Fruit fly (Drosophila melanogaster): ENCODE results near the gene Tsp.
A peak's percentile ranks its signal among the peaks of the same experiment; 100 is the strongest.

Tsp gene

dm6 chr2L:6723750-6724503 lies 15.0 kb upstream of the Tsp start, which contains the start of gene Liprin-alpha:
Liprin-alpha (plus strand) TSS chr2L:6723903.
- TF ChIP-seq CG7963 (GFP tag; IDR thresholded peaks at IDR 0.05; ENCODE audit: partially characterized antibody): 0 out of 3 replicates have a peak, but pooled peaks have one; percentile 4
- TF ChIP-seq CG2202 (tag; optimal IDR thresholded peaks at IDR 0.05): no peak
- TF ChIP-seq Awh (GFP tag; IDR thresholded peaks at IDR 0.05): 0 out of 2 replicates have a peak, but pooled peaks have one; percentile 37
- peak; percentile 86 for TF ChIP-seq CG7928 (GFP tag; optimal IDR thresholded peaks at IDR 0.05)
- no peak for TF ChIP-seq CG2129 (GFP tag; IDR thresholded peaks at IDR 0.05; ENCODE audit: partially characterized antibody)
- TF ChIP-seq CG10979 (tag; optimal IDR thresholded peaks at IDR 0.05): peak; percentile 20
- TF ChIP-seq chinmo (GFP tag; IDR thresholded peaks at IDR 0.05; ENCODE audit: partially characterized antibody): peak; percentile 89
- TF ChIP-seq sens (GFP tag): peak; percentile 43
- TF ChIP-seq Blimp-1 (GFP tag; optimal IDR thresholded peaks at IDR 0.05): no peak
- TF ChIP-seq lola (GFP tag; optimal IDR thresholded peaks at IDR 0.05): peak in 1 of 3 experiments; percentile 66
- no peak for TF ChIP-seq CG15269 (tag; optimal IDR thresholded peaks at IDR 0.05)
- peak; percentile 80 for TF ChIP-seq GATAe (GFP tag; conservative IDR thresholded peaks at IDR 0.05)
- peak; percentile 72; the same call in 2 of the 3 replicates for TF ChIP-seq CG34422 (GFP tag; IDR thresholded peaks at IDR 0.05)
- TF ChIP-seq sd (tag; optimal IDR thresholded peaks at IDR 0.05): peak; percentile 99
- TF ChIP-seq pzg (GFP tag; optimal IDR thresholded peaks at IDR 0.05): peak; percentile 36
- TF ChIP-seq MESR4 (GFP tag; optimal IDR thresholded peaks at IDR 0.05): peak; percentile 79
- no peak for TF ChIP-seq Sry-δ (GFP tag; optimal IDR thresholded peaks at IDR 0.05)
- TF ChIP-seq CG10431 (GFP tag; optimal IDR thresholded peaks at IDR 0.05): no peak
- peak; percentile 51 for TF ChIP-seq CG9797 (GFP tag; optimal IDR thresholded peaks at IDR 0.05)
- peak; percentile 96 for TF ChIP-seq CG6175 (GFP tag; IDR thresholded peaks at IDR 0.05)
- no peak for TF ChIP-seq pita (GFP tag; optimal IDR thresholded peaks at IDR 0.05)
- 0 out of 2 replicates have a peak, but pooled peaks have one; percentile 19 for TF ChIP-seq ato (GFP tag; IDR thresholded peaks at IDR 0.05; ENCODE audit: partially characterized antibody)
- peak; percentile 86 for TF ChIP-seq YL-1 (GFP tag; optimal IDR thresholded peaks at IDR 0.05)
- peak; percentile 56; the same call in 1 of the 2 replicates for TF ChIP-seq chm (GFP tag; IDR thresholded peaks at IDR 0.05)
- peak; percentile 29 for TF ChIP-seq HmgZ (tag; optimal IDR thresholded peaks at IDR 0.05)
- TF ChIP-seq CG1529 (GFP tag; optimal IDR thresholded peaks at IDR 0.05): peak; percentile 87
- TF ChIP-seq cg (GFP tag; optimal IDR thresholded peaks at IDR 0.05): peak; percentile 99
- no peak for TF ChIP-seq p53 (GFP tag; optimal IDR thresholded peaks at IDR 0.05)
- TF ChIP-seq CG8478 (optimal IDR thresholded peaks at IDR 0.05): peak; percentile 88
- TF ChIP-seq Neu2 (GFP tag; optimal IDR thresholded peaks at IDR 0.05; ENCODE audit: borderline replicate concordance): no peak
- peak; percentile 16 for TF ChIP-seq zen (tag; optimal IDR thresholded peaks at IDR 0.05)
- TF ChIP-seq mld (GFP tag; IDR thresholded peaks at IDR 0.05; ENCODE audit: partially characterized antibody): no peak
- peak; percentile 84 for TF ChIP-seq D (optimal IDR thresholded peaks at IDR 0.05)
- TF ChIP-seq D (GFP tag; optimal IDR thresholded peaks at IDR 0.05): no peak
- no peak for TF ChIP-seq grn (GFP tag; optimal IDR thresholded peaks at IDR 0.05)
- peak; percentile 79 for TF ChIP-seq gfzf (GFP tag; optimal IDR thresholded peaks at IDR 0.05)
- TF ChIP-seq CG12071 (GFP tag; optimal IDR thresholded peaks at IDR 0.05): no peak
- TF ChIP-seq Med (GFP tag): peak; percentile 79
- TF ChIP-seq CG15479 (GFP tag; optimal IDR thresholded peaks at IDR 0.05): peak; percentile 82
- peak; percentile 14 to 92 for TF ChIP-seq insv (GFP tag; optimal IDR thresholded peaks at IDR 0.05)
- peak; percentile 44; the same call in 1 of the 2 replicates for TF ChIP-seq bbx (GFP tag; IDR thresholded peaks at IDR 0.05; ENCODE audit: partially characterized antibody)
- TF ChIP-seq Pdp1 (GFP tag; optimal IDR thresholded peaks at IDR 0.05): peak in 1 of 2 experiments; percentile 37
- peak; percentile 41 for TF ChIP-seq Sin3A (optimal IDR thresholded peaks at IDR 0.05)
- peak; percentile 80 for TF ChIP-seq CG4617 (GFP tag; optimal IDR thresholded peaks at IDR 0.05; ENCODE audit: borderline replicate concordance)
- TF ChIP-seq Hr78 (GFP tag; optimal IDR thresholded peaks at IDR 0.05): peak in 1 of 2 experiments; percentile 57
- peak in 1 of 3 experiments; percentile 73 for TF ChIP-seq Stat92E (GFP tag; optimal IDR thresholded peaks at IDR 0.05)
- no peak for TF ChIP-seq CTCF (GFP tag; optimal IDR thresholded peaks at IDR 0.05)
